Worm (Caenorhabditis elegans): ENCODE measurements around the gene hsp-4.

- TF ChIP-seq cog-1 (tag; optimal IDR thresholded peaks at IDR 0.05) (no peak), ztf-29 (GFP tag; IDR thresholded peaks at IDR 0.05) (no peak), flt-1 (GFP tag; IDR thresholded peaks at IDR 0.05) (0 out of 2 replicates have a peak, but pooled peaks have one; percentile 33), tab-1 (GFP tag; IDR thresholded peaks at IDR 0.05) (no peak), med-1 (GFP tag; optimal IDR thresholded peaks at IDR 0.05; ENCODE audit: insufficient read depth) (no peak)
These were observed 582 bp upstream of the hsp-4 start for ce11 chrII:7353027-7353426.

Data from whole organism, midembryonic.